Worm (Caenorhabditis elegans) whole organism, L3 larva: Measurements from ENCODE around the gene xpf-1.

Experiments used
- ama-1 ChIP-seq: fragments of 150-350 bp; optimal IDR thresholded peaks from 2 replicates; lab custom pipeline; 2018
- fkh-2 ChIP-seq: fragments of 150-350 bp; optimal IDR thresholded peaks from 2 replicates; lab custom pipeline; 2014; ENCODE audit warnings: missing biosample characterization, missing genetic modification reagents, missing genetic modification characterization
- lin-39 ChIP-seq: fragments of 150-350 bp; optimal IDR thresholded peaks from 2 replicates; lab custom pipeline; 2018; ENCODE audit warnings: missing biosample characterization, missing genetic modification reagents, missing genetic modification characterization
- nhr-237 ChIP-seq: fragments of 150-350 bp; optimal IDR thresholded peaks from 2 replicates; lab custom pipeline; 2014; ENCODE audit warnings: missing biosample characterization, missing genetic modification characterization

- TF ChIP-seq ama-1 (lab: Kevin White, UChicago), result no peak
- TF ChIP-seq nhr-237 (tag; lab: Kevin White, UChicago), result no peak
- no peak for TF ChIP-seq fkh-2 (tag; lab: Kevin White, UChicago)
- TF ChIP-seq lin-39 (tag; lab: Kevin White, UChicago), result no peak
These were observed 5.1 kb upstream of the xpf-1 start for ce11 chrII:11690868-11691267.
